Worm (Caenorhabditis elegans) whole organism, mixed stage, embryonic: ENCODE data around the gene F13H8.12.

Source experiments
- M03D4.4 ChIP-seq: sonication (generic microtip); optimal IDR thresholded peaks from 2 replicates; lab custom pipeline; 2017; ENCODE audit warnings: mild to moderate bottlenecking, missing genetic modification characterization, missing compliant biosample characterization
- bed-3 ChIP-seq: fragments of 200-800 bp; sonication (Bioruptor generic); optimal IDR thresholded peaks from 3 replicates; lab custom pipeline; 2018; ENCODE audit warnings: mild to moderate bottlenecking, missing genetic modification characterization, moderate library complexity, missing compliant biosample characterization
- blmp-1 ChIP-seq: fragments of 150-350 bp; optimal IDR thresholded peaks from 2 replicates; lab custom pipeline; 2014; ENCODE audit warnings: missing biosample characterization, missing genetic modification characterization
- ceh-39 ChIP-seq: fragments of 150-350 bp; optimal IDR thresholded peaks from 2 replicates; lab custom pipeline; 2014; ENCODE audit warnings: missing biosample characterization, missing genetic modification characterization
- ceh-43 ChIP-seq: fragments of 200-800 bp; sonication (Bioruptor generic); optimal IDR thresholded peaks from 2 replicates; lab custom pipeline; 2018; ENCODE audit warnings: mild to moderate bottlenecking, missing genetic modification characterization, moderate library complexity, missing compliant biosample characterization
- ceh-83 ChIP-seq: fragments of 200-800 bp; sonication (Bioruptor generic); optimal IDR thresholded peaks from 2 replicates; lab custom pipeline; 2018; ENCODE audit warnings: mild to moderate bottlenecking, missing genetic modification characterization, missing compliant biosample characterization
- ces-1 ChIP-seq: fragments of 150-350 bp; optimal IDR thresholded peaks from 2 replicates; lab custom pipeline; 2014; ENCODE audit warnings: missing biosample characterization, missing genetic modification reagents, missing genetic modification characterization
- cnd-1 ChIP-seq: fragments of 200-800 bp; sonication (Bioruptor generic); optimal IDR thresholded peaks from 2 replicates; lab custom pipeline; 2018; ENCODE audit warnings: mild to moderate bottlenecking, missing genetic modification characterization, missing compliant biosample characterization
- drap-1 ChIP-seq: fragments of 200-800 bp; sonication (Bioruptor generic); optimal IDR thresholded peaks from 3 replicates; lab custom pipeline; 2018; ENCODE audit warnings: mild to moderate bottlenecking, missing genetic modification characterization, missing compliant biosample characterization
- elt-1 ChIP-seq: sonication (generic microtip); optimal IDR thresholded peaks from 2 replicates; lab custom pipeline; 2017; ENCODE audit warnings: missing genetic modification characterization, mild to moderate bottlenecking, missing compliant biosample characterization, antibody characterized with exemption, moderate library complexity, borderline replicate concordance; ENCODE audit not compliant: insufficient read depth
- elt-3 ChIP-seq: fragments of 150-350 bp; optimal IDR thresholded peaks from 2 replicates; lab custom pipeline; 2014; ENCODE audit warnings: missing biosample characterization, missing genetic modification characterization
- flh-1 ChIP-seq: fragments of 200-800 bp; sonication (Bioruptor generic); optimal IDR thresholded peaks from 2 replicates; lab custom pipeline; 2018; ENCODE audit warnings: mild to moderate bottlenecking, missing genetic modification characterization, moderate library complexity, missing compliant biosample characterization
- ham-2 ChIP-seq: fragments of 200-800 bp; sonication (Bioruptor generic); optimal IDR thresholded peaks from 2 replicates; lab custom pipeline; 2018; ENCODE audit warnings: mild to moderate bottlenecking, missing genetic modification characterization, missing compliant biosample characterization
- hlh-1 ChIP-seq: fragments of 150-350 bp; optimal IDR thresholded peaks from 2 replicates; lab custom pipeline; 2014; ENCODE audit warnings: missing biosample characterization, missing genetic modification reagents, missing genetic modification characterization
- lin-13 ChIP-seq: fragments of 150-350 bp; optimal IDR thresholded peaks from 2 replicates; lab custom pipeline; 2014; ENCODE audit warnings: missing biosample characterization, missing genetic modification characterization
- lin-32 ChIP-seq: fragments of 200-800 bp; sonication (Bioruptor generic); optimal IDR thresholded peaks from 2 replicates; lab custom pipeline; 2018; ENCODE audit warnings: mild to moderate bottlenecking, missing genetic modification characterization, missing compliant biosample characterization
- lsy-2 ChIP-seq: fragments of 150-350 bp; optimal IDR thresholded peaks from 2 replicates; lab custom pipeline; 2014; ENCODE audit warnings: missing biosample characterization, missing genetic modification characterization
- mab-5 ChIP-seq: fragments of 150-350 bp; optimal IDR thresholded peaks from 2 replicates; lab custom pipeline; 2014; ENCODE audit warnings: missing biosample characterization, missing genetic modification characterization
- mep-1 ChIP-seq: fragments of 150-350 bp; optimal IDR thresholded peaks from 2 replicates; lab custom pipeline; 2017; ENCODE audit warnings: missing biosample characterization, missing genetic modification reagents, missing genetic modification characterization, inconsistent platforms
- mls-2 ChIP-seq: sonication (generic microtip); optimal IDR thresholded peaks from 2 replicates; lab custom pipeline; 2016; ENCODE audit warnings: mild to moderate bottlenecking, missing genetic modification characterization, moderate library complexity, missing compliant biosample characterization
- nhr-12 ChIP-seq: fragments of 150-350 bp; optimal IDR thresholded peaks from 2 replicates; lab custom pipeline; 2014; ENCODE audit warnings: missing biosample characterization, missing genetic modification characterization
- nhr-2 ChIP-seq: fragments of 150-350 bp; optimal IDR thresholded peaks from 2 replicates; lab custom pipeline; 2014; ENCODE audit warnings: missing biosample characterization, missing genetic modification characterization
- nhr-237 ChIP-seq: fragments of 150-350 bp; optimal IDR thresholded peaks from 2 replicates; lab custom pipeline; 2014; ENCODE audit warnings: missing biosample characterization, missing genetic modification characterization
- nhr-28 ChIP-seq: fragments of 150-350 bp; optimal IDR thresholded peaks from 2 replicates; lab custom pipeline; 2014; ENCODE audit warnings: missing biosample characterization, missing genetic modification characterization
- sem-2 ChIP-seq: fragments of 200-800 bp; sonication (Bioruptor generic); optimal IDR thresholded peaks from 2 replicates; lab custom pipeline; 2018; ENCODE audit warnings: mild to moderate bottlenecking, missing genetic modification characterization, missing compliant biosample characterization
- snpc-4 ChIP-seq: fragments of 150-350 bp; optimal IDR thresholded peaks from 2 replicates; lab custom pipeline; 2014; ENCODE audit warnings: missing biosample characterization, missing genetic modification characterization
- sptf-1 ChIP-seq: sonication (generic microtip); optimal IDR thresholded peaks from 2 replicates; lab custom pipeline; 2017; ENCODE audit warnings: mild to moderate bottlenecking, missing genetic modification characterization, moderate library complexity, missing compliant biosample characterization
- tbx-8 ChIP-seq: fragments of 200-800 bp; sonication (Bioruptor generic); optimal IDR thresholded peaks from 2 replicates; lab custom pipeline; 2018; ENCODE audit warnings: mild to moderate bottlenecking, missing genetic modification characterization, moderate library complexity, missing compliant biosample characterization
- unc-120 ChIP-seq: sonication (generic microtip); optimal IDR thresholded peaks from 2 replicates; lab custom pipeline; 2017; ENCODE audit warnings: missing genetic modification characterization, missing compliant biosample characterization; ENCODE audit not compliant: poor library complexity, severe bottlenecking
- unc-39 ChIP-seq: fragments of 150-350 bp; optimal IDR thresholded peaks from 2 replicates; lab custom pipeline; 2014; ENCODE audit warnings: missing biosample characterization, missing genetic modification characterization
- unc-62 ChIP-seq: fragments of 150-350 bp; optimal IDR thresholded peaks from 2 replicates; lab custom pipeline; 2014; ENCODE audit warnings: missing biosample characterization, missing genetic modification reagents, missing genetic modification characterization
- zip-8 ChIP-seq: fragments of 150-350 bp; optimal IDR thresholded peaks from 2 replicates; lab custom pipeline; 2014; ENCODE audit warnings: missing biosample characterization, missing genetic modification characterization
- ztf-11 ChIP-seq: fragments of 150-350 bp; optimal IDR thresholded peaks from 2 replicates; lab custom pipeline; 2014; ENCODE audit warnings: missing biosample characterization, missing genetic modification characterization

F13H8.12 gene

ce11 chrII:6262222-6262621 lies at the start of gene F13H8.12:
Gene F13H8.12, plus strand, starts transcription at chrII:6262522.
- TF ChIP-seq elt-1 (tag; lab: Kevin White, UChicago): no peak
- no peak for TF ChIP-seq ceh-43 (GFP tag; lab: Kevin White, UChicago)
- TF ChIP-seq M03D4.4: no peak
- TF ChIP-seq lin-13: no peak
- TF ChIP-seq zip-8 (tag; lab: Kevin White, UChicago): no peak
- no peak for TF ChIP-seq elt-3 (tag; lab: Kevin White, UChicago)
- TF ChIP-seq nhr-28 (tag; lab: Kevin White, UChicago): no peak
- no peak for TF ChIP-seq ceh-83
- TF ChIP-seq nhr-12 (tag; lab: Kevin White, UChicago): no peak
- no peak for TF ChIP-seq unc-120 (tag; lab: Kevin White, UChicago)
- TF ChIP-seq unc-39: no peak
- TF ChIP-seq sem-2 (GFP tag; lab: Kevin White, UChicago): no peak
- no peak for TF ChIP-seq mls-2
- no peak for TF ChIP-seq lin-32 (GFP tag; lab: Kevin White, UChicago)
- no peak for TF ChIP-seq flh-1 (GFP tag; lab: Kevin White, UChicago)
- no peak for TF ChIP-seq nhr-2 (tag; lab: Kevin White, UChicago)
- TF ChIP-seq lsy-2: no peak
- no peak for TF ChIP-seq bed-3 (GFP tag; lab: Kevin White, UChicago)

- TF ChIP-seq tbx-8 (GFP tag; lab: Kevin White, UChicago) (no peak), ceh-83 (no peak), bed-3 (GFP tag; lab: Kevin White, UChicago) (no peak), lin-32 (GFP tag; lab: Kevin White, UChicago) (no peak), sem-2 (GFP tag; lab: Kevin White, UChicago) (no peak), mep-1 (no peak), drap-1 (GFP tag; lab: Kevin White, UChicago) (no peak), ham-2 (no peak), sptf-1 (no peak), ceh-43 (GFP tag; lab: Kevin White, UChicago) (no peak), blmp-1 (tag; lab: Kevin White, UChicago) (no peak), hlh-1 (tag; lab: Kevin White, UChicago) (no peak), nhr-237 (tag; lab: Kevin White, UChicago) (no peak), ces-1 (GFP tag; lab: Kevin White, UChicago) (no peak), nhr-28 (tag; lab: Kevin White, UChicago) (no peak), nhr-12 (tag; lab: Kevin White, UChicago) (no peak), unc-62 (no peak), lin-13 (no peak), ztf-11 (no peak), zip-8 (tag; lab: Kevin White, UChicago) (no peak)
These were observed 43.0 kb upstream of the F13H8.12 start, which contains the start of gene mks-2 for ce11 chrII:6219346-6219745. Gene mks-2, minus strand, starts transcription at chrII:6219446.

ce11 chrII:6221470-6221869 lies 40.9 kb upstream of the F13H8.12 start:
- TF ChIP-seq lsy-2 (no peak), hlh-1 (tag; lab: Kevin White, UChicago) (no peak), bed-3 (GFP tag; lab: Kevin White, UChicago) (no peak), nhr-237 (tag; lab: Kevin White, UChicago) (no peak), unc-62 (no peak), ces-1 (GFP tag; lab: Kevin White, UChicago) (no peak), mab-5 (tag; lab: Kevin White, UChicago) (no peak), nhr-2 (tag; lab: Kevin White, UChicago) (no peak), nhr-12 (tag; lab: Kevin White, UChicago) (no peak), blmp-1 (tag; lab: Kevin White, UChicago) (no peak), ceh-43 (GFP tag; lab: Kevin White, UChicago) (no peak), unc-120 (tag; lab: Kevin White, UChicago) (no peak), lin-32 (GFP tag; lab: Kevin White, UChicago) (no peak), elt-1 (tag; lab: Kevin White, UChicago) (no peak), sptf-1 (no peak), drap-1 (GFP tag; lab: Kevin White, UChicago) (no peak)
- TF ChIP-seq, all 35 proteins: peak for 0

- no peak for TF ChIP-seq unc-39
These were observed 39.8 kb upstream of the F13H8.12 start, which contains the start of gene C30B5.6 for ce11 chrII:6222558-6222957. Gene C30B5.6, minus strand, starts transcription at chrII:6222658.

ce11 chrII:6223755-6224154 lies 38.6 kb upstream of the F13H8.12 start:
- no peak for TF ChIP-seq mep-1
- no peak for TF ChIP-seq bed-3 (GFP tag; lab: Kevin White, UChicago)
- no peak for TF ChIP-seq unc-39
- TF ChIP-seq snpc-4 (tag; lab: Kevin White, UChicago): no peak
- TF ChIP-seq ceh-83: no peak
- no peak for TF ChIP-seq ham-2
- no peak for TF ChIP-seq nhr-28 (tag; lab: Kevin White, UChicago)
- no peak for TF ChIP-seq ztf-11
- TF ChIP-seq ces-1 (GFP tag; lab: Kevin White, UChicago): no peak
- TF ChIP-seq lsy-2: no peak
- TF ChIP-seq ceh-43 (GFP tag; lab: Kevin White, UChicago): no peak
- TF ChIP-seq ceh-39 (tag; lab: Kevin White, UChicago): no peak
- no peak for TF ChIP-seq sptf-1
- TF ChIP-seq sem-2 (GFP tag; lab: Kevin White, UChicago): no peak
- no peak for TF ChIP-seq lin-13
- TF ChIP-seq cnd-1: no peak
- no peak for TF ChIP-seq nhr-2 (tag; lab: Kevin White, UChicago)
- TF ChIP-seq nhr-237 (tag; lab: Kevin White, UChicago): no peak
- no peak for TF ChIP-seq elt-3 (tag; lab: Kevin White, UChicago)
